Worm (Caenorhabditis elegans): ENCODE results near the gene gldi-2.

DNA sequence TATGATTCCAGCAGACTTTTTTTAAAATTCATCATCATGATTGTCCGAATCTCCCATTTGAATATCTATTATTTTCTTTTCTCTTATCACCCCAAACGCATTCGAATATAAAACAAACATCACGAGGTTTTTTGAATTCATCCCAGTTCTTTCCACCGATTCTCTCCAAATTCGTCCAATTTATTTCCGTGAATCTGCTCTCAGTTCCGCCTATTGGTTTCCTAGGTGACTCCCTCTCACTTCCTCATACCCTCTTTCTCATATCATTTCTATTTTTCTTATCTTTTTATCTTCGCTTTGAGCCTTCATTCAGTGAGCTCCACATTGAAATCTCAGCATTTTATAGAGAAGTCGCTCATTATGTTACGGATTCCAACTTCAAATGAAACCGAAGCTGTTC is 4.1 kb upstream of the gldi-2 start, which contains the start of gene T13C2.7:
- TF ChIP-seq snpc-4 (tag; optimal IDR thresholded peaks at IDR 0.05) (no peak), Y105C5A.15 (GFP tag; IDR thresholded peaks at IDR 0.05) (no peak), ama-1 (optimal IDR thresholded peaks at IDR 0.05) (no peak), nhr-111 (GFP tag; optimal IDR thresholded peaks at IDR 0.05) (no peak), nhr-76 (tag; optimal IDR thresholded peaks at IDR 0.05) (no peak), lsy-2 (tag; optimal IDR thresholded peaks at IDR 0.05) (no peak), ceh-82 (tag; optimal IDR thresholded peaks at IDR 0.05) (no peak)
